Fruit fly (Drosophila melanogaster) whole organism, embryonic: ENCODE data around the gene CG34126.

Experiments used
- ATbp ChIP-seq: fragments of 200-800 bp; sonication (Bioruptor generic); optimal IDR thresholded peaks from 2 replicates; lab custom pipeline; 2017; ENCODE audit warnings: missing biosample characterization, mild to moderate bottlenecking, missing genetic modification characterization, missing genetic modification reagents
- Asciz ChIP-seq: fragments of 200-800 bp; sonication (Bioruptor generic); optimal IDR thresholded peaks from 2 replicates; lab custom pipeline; 2017; ENCODE audit warnings: missing biosample characterization, mild to moderate bottlenecking, missing genetic modification characterization, missing genetic modification reagents
- Bgb ChIP-seq: fragments of 200-800 bp; sonication (Bioruptor generic); IDR thresholded peaks from 2 replicates; pipeline ENCODE4 v1.3.6; 2022; ENCODE audit warnings: missing biosample characterization, missing genetic modification characterization; ENCODE audit not compliant: partially characterized antibody
- CG10274 ChIP-seq: fragments of 200-800 bp; sonication (Bioruptor generic); optimal IDR thresholded peaks from 3 replicates; lab custom pipeline; 2017; ENCODE audit warnings: missing biosample characterization, mild to moderate bottlenecking, missing genetic modification characterization
- CG10565 ChIP-seq: fragments of 200-800 bp; sonication (Bioruptor generic); optimal IDR thresholded peaks from 3 replicates; lab custom pipeline; 2016; ENCODE audit warnings: missing biosample characterization, mild to moderate bottlenecking, missing genetic modification characterization
- CG12155 ChIP-seq: fragments of 200-800 bp; sonication (Bioruptor generic); optimal IDR thresholded peaks from 3 replicates; lab custom pipeline; 2016; ENCODE audit warnings: missing biosample characterization, missing genetic modification characterization
- CG12299 ChIP-seq: fragments of 200-800 bp; sonication (Bioruptor generic); optimal IDR thresholded peaks from 2 replicates; lab custom pipeline; 2018; ENCODE audit warnings: missing biosample characterization, mild to moderate bottlenecking, missing genetic modification characterization
- CG13624 ChIP-seq: fragments of 200-800 bp; sonication (Bioruptor generic); optimal IDR thresholded peaks from 2 replicates; lab custom pipeline; 2016; ENCODE audit warnings: missing biosample characterization, missing genetic modification characterization
- CG15514 ChIP-seq: fragments of 200-800 bp; sonication (Bioruptor generic); optimal IDR thresholded peaks from 3 replicates; lab custom pipeline; 2017; ENCODE audit warnings: missing biosample characterization, missing genetic modification characterization, mild to moderate bottlenecking, moderate library complexity, missing genetic modification reagents
- CG1603 ChIP-seq: fragments of 200-800 bp; sonication (Bioruptor generic); optimal IDR thresholded peaks from 2 replicates; lab custom pipeline; 2019; ENCODE audit warnings: missing biosample characterization, mild to moderate bottlenecking, missing genetic modification characterization, moderate library complexity
- CG16815 ChIP-seq: fragments of 200-800 bp; sonication (Bioruptor generic); optimal IDR thresholded peaks from 3 replicates; lab custom pipeline; 2017; ENCODE audit warnings: missing biosample characterization, mild to moderate bottlenecking, missing genetic modification characterization
- CG18476 ChIP-seq: fragments of 200-800 bp; sonication (Bioruptor generic); optimal IDR thresholded peaks from 2 replicates; lab custom pipeline; 2016; ENCODE audit warnings: missing biosample characterization, mild to moderate bottlenecking, missing genetic modification characterization
- CG2712 ChIP-seq: fragments of 200-800 bp; optimal IDR thresholded peaks from 3 replicates; lab custom pipeline; 2019; ENCODE audit warnings: missing biosample characterization, mild to moderate bottlenecking, missing genetic modification characterization, moderate library complexity
- CG31441 ChIP-seq: fragments of 200-800 bp; sonication (Bioruptor generic); IDR thresholded peaks from 2 replicates; pipeline ENCODE4 v1.3.6; 2022; ENCODE audit warnings: missing biosample characterization, missing genetic modification characterization
- CG8089 ChIP-seq: fragments of 200-800 bp; sonication (Bioruptor generic); optimal IDR thresholded peaks from 3 replicates; lab custom pipeline; 2016; ENCODE audit warnings: missing biosample characterization, missing genetic modification characterization
- CG9932 ChIP-seq: fragments of 200-800 bp; sonication (Bioruptor generic); IDR thresholded peaks from 2 replicates; pipeline ENCODE4 v1.3.6; 2022; ENCODE audit warnings: missing biosample characterization, missing genetic modification characterization
- CHES-1-like ChIP-seq: fragments of 200-800 bp; sonication (Bioruptor generic); optimal IDR thresholded peaks from 2 replicates; lab custom pipeline; 2016; ENCODE audit warnings: missing biosample characterization, missing genetic modification characterization
- Camta ChIP-seq: fragments of 200-800 bp; sonication (Bioruptor generic); optimal IDR thresholded peaks from 2 replicates; lab custom pipeline; 2016; ENCODE audit warnings: missing biosample characterization, missing genetic modification characterization
- Dip2 ChIP-seq: fragments of 200-800 bp; sonication (Bioruptor generic); IDR thresholded peaks from 2 replicates; pipeline ENCODE4 v1.3.6; 2022; ENCODE audit warnings: missing biosample characterization, missing genetic modification characterization
- Doc2 ChIP-seq: fragments of 200-800 bp; sonication (Bioruptor generic); IDR thresholded peaks from 2 replicates; pipeline ENCODE4 v1.3.6; 2022; ENCODE audit warnings: missing biosample characterization, missing genetic modification characterization
- Hr51 ChIP-seq, 2 experiments: fragments of 200-800 bp; sonication (Bioruptor generic); optimal IDR thresholded peaks; 2 replicates in 1 of 2; 3 replicates in 1 of 2; lab custom pipeline; 2016 to 2018; ENCODE audit warnings: missing biosample characterization in 2 of 2, missing genetic modification characterization in 2 of 2, mild to moderate bottlenecking in 1 of 2, moderate library complexity in 1 of 2
- Nf-YA ChIP-seq: fragments of 200-800 bp; sonication (Bioruptor generic); IDR thresholded peaks from 2 replicates; pipeline ENCODE4 v1.3.6; 2022; ENCODE audit warnings: missing biosample characterization, missing genetic modification characterization
- Oli ChIP-seq: fragments of 200-800 bp; sonication (Bioruptor generic); optimal IDR thresholded peaks from 2 replicates; lab custom pipeline; 2018; ENCODE audit warnings: missing biosample characterization, mild to moderate bottlenecking, missing genetic modification characterization, moderate library complexity
- Rx ChIP-seq: fragments of 200-800 bp; sonication (Bioruptor generic); IDR thresholded peaks from 2 replicates; pipeline ENCODE4 v1.3.6; 2022; ENCODE audit warnings: missing biosample characterization, missing genetic modification characterization
- Side ChIP-seq: fragments of 200-800 bp; sonication (Bioruptor generic); optimal IDR thresholded peaks from 2 replicates; lab custom pipeline; 2016; ENCODE audit warnings: missing biosample characterization, missing genetic modification characterization
- Trl ChIP-seq, 3 experiments: fragments of >200 bp in 2 of 3; fragments of 200-800 bp in 1 of 3; sonication (Bioruptor generic) in 1 of 3; optimal IDR thresholded peaks; 2 replicates in 1 of 3; 3 replicates in 2 of 3; lab custom pipeline; 2016 to 2017; ENCODE audit warnings: missing biosample characterization in 1 of 3, missing genetic modification characterization in 1 of 3
- ab ChIP-seq: fragments of 200-800 bp; sonication (Bioruptor generic); optimal IDR thresholded peaks from 2 replicates; lab custom pipeline; 2016; ENCODE audit warnings: missing biosample characterization, missing genetic modification characterization
- ato ChIP-seq: fragments of 200-800 bp; sonication (Bioruptor generic); IDR thresholded peaks from 2 replicates; pipeline ENCODE4 v1.3.6; 2022; ENCODE audit warnings: missing biosample characterization, missing genetic modification characterization; ENCODE audit not compliant: partially characterized antibody
- bsh ChIP-seq, 2 experiments: fragments of 200-800 bp; sonication (Bioruptor generic); optimal IDR thresholded peaks; 2 replicates each; lab custom pipeline; 2017 to 2018; ENCODE audit warnings: mild to moderate bottlenecking in 2 of 2, missing biosample characterization in 2 of 2, missing genetic modification characterization in 2 of 2, moderate library complexity in 1 of 2
- btn ChIP-seq: fragments of 200-800 bp; sonication (Bioruptor generic); optimal IDR thresholded peaks from 2 replicates; lab custom pipeline; 2016; ENCODE audit warnings: missing biosample characterization, missing genetic modification characterization
- cas ChIP-seq: fragments of 200-800 bp; sonication (Bioruptor generic); IDR thresholded peaks from 2 replicates; pipeline ENCODE4 v1.3.6; 2022; ENCODE audit warnings: missing biosample characterization, missing genetic modification characterization
- cato ChIP-seq: fragments of 200-800 bp; sonication (Bioruptor generic); optimal IDR thresholded peaks from 2 replicates; lab custom pipeline; 2016; ENCODE audit warnings: missing biosample characterization, missing genetic modification characterization, borderline replicate concordance
- caup ChIP-seq: fragments of 200-800 bp; sonication (Bioruptor generic); optimal IDR thresholded peaks from 3 replicates; lab custom pipeline; 2017; ENCODE audit warnings: missing biosample characterization, mild to moderate bottlenecking, missing genetic modification characterization, moderate library complexity; ENCODE audit not compliant: severe bottlenecking
- crol ChIP-seq: fragments of 200-800 bp; sonication (Bioruptor generic); IDR thresholded peaks from 2 replicates; pipeline ENCODE4 v1.3.6; 2022; ENCODE audit warnings: missing biosample characterization, missing genetic modification characterization
- dan ChIP-seq: fragments of 200-800 bp; sonication (Bioruptor generic); IDR thresholded peaks from 2 replicates; pipeline ENCODE4 v1.3.6; 2022; ENCODE audit warnings: missing biosample characterization, missing genetic modification characterization
- ftz-f1 ChIP-seq: fragments of 200-800 bp; sonication (Bioruptor generic); optimal IDR thresholded peaks from 2 replicates; lab custom pipeline; 2016; ENCODE audit warnings: missing biosample characterization, missing genetic modification characterization
- gcm ChIP-seq: fragments of 200-800 bp; sonication (Bioruptor generic); optimal IDR thresholded peaks from 2 replicates; lab custom pipeline; 2019; ENCODE audit warnings: missing biosample characterization, mild to moderate bottlenecking, missing genetic modification characterization, moderate library complexity
- lab ChIP-seq: fragments of 200-800 bp; sonication (Bioruptor generic); optimal IDR thresholded peaks from 3 replicates; lab custom pipeline; 2017; ENCODE audit warnings: missing biosample characterization, missing genetic modification characterization, mild to moderate bottlenecking, moderate library complexity, missing genetic modification reagents
- lbe ChIP-seq: fragments of 200-800 bp; sonication (Bioruptor generic); optimal IDR thresholded peaks from 2 replicates; lab custom pipeline; 2016; ENCODE audit warnings: missing biosample characterization, mild to moderate bottlenecking, missing genetic modification characterization
- pb ChIP-seq: fragments of 200-800 bp; sonication (Bioruptor generic); optimal IDR thresholded peaks from 3 replicates; lab custom pipeline; 2016; ENCODE audit warnings: missing biosample characterization, missing genetic modification characterization
- ro ChIP-seq: fragments of 200-800 bp; sonication (Bioruptor generic); IDR thresholded peaks from 2 replicates; pipeline ENCODE4 v1.3.6; 2022; ENCODE audit warnings: missing biosample characterization, missing genetic modification characterization
- row ChIP-seq: fragments of 200-800 bp; sonication (Bioruptor generic); IDR thresholded peaks from 3 replicates; pipeline ENCODE4 v1.3.6; 2022; ENCODE audit warnings: missing biosample characterization, missing genetic modification characterization
- schlank ChIP-seq: fragments of 200-800 bp; sonication (Bioruptor generic); optimal IDR thresholded peaks from 2 replicates; lab custom pipeline; 2018; ENCODE audit warnings: missing biosample characterization, mild to moderate bottlenecking, missing genetic modification characterization
- sens ChIP-seq: fragments of 200-800 bp; sonication (Bioruptor generic); peaks from one replicate; lab custom pipeline; 2016; ENCODE audit warnings: missing biosample characterization, missing genetic modification characterization
- shn ChIP-seq: fragments of 200-800 bp; sonication (Bioruptor generic); optimal IDR thresholded peaks from 3 replicates; lab custom pipeline; 2016; ENCODE audit warnings: missing biosample characterization, missing genetic modification characterization
- tin ChIP-seq: fragments of 200-800 bp; sonication (Bioruptor generic); optimal IDR thresholded peaks from 3 replicates; lab custom pipeline; 2016; ENCODE audit warnings: missing biosample characterization, missing genetic modification characterization
- tio ChIP-seq: fragments of 200-800 bp; sonication (Bioruptor generic); optimal IDR thresholded peaks from 2 replicates; lab custom pipeline; 2017; ENCODE audit warnings: missing biosample characterization, missing genetic modification characterization, inconsistent platforms
- wdn ChIP-seq: fragments of 200-800 bp; sonication (Bioruptor generic); IDR thresholded peaks from 2 replicates; pipeline ENCODE4 v1.3.6; 2022; ENCODE audit warnings: missing biosample characterization, missing genetic modification characterization
- z ChIP-seq: fragments of 200-800 bp; sonication (Bioruptor generic); IDR thresholded peaks from 3 replicates; pipeline ENCODE4 v1.3.6; 2022; ENCODE audit warnings: missing biosample characterization, missing genetic modification characterization
- zf30C ChIP-seq: fragments of 200-800 bp; sonication (Bioruptor generic); optimal IDR thresholded peaks from 3 replicates; lab custom pipeline; 2018; ENCODE audit warnings: missing biosample characterization, mild to moderate bottlenecking, missing genetic modification characterization

Gene CG34126

dm6 chr2L:4945300-4945699 lies 36.1 kb upstream of the CG34126 start, which contains the start of the genes mRpL24 and betaggt-I (continued):
- TF ChIP-seq btn (GFP tag; lab: Kevin White, UChicago) (no peak), CG9932 (GFP tag; lab: Robert Waterston, UW) (peak; percentile 97), ftz-f1 (peak; percentile 49), Oli (tag; lab: Kevin White, UChicago) (peak; percentile 94), tio (peak; percentile 91), ro (GFP tag; lab: Robert Waterston, UW) (peak; percentile 76), ATbp (GFP tag; lab: Kevin White, UChicago) (peak; percentile 89), Hr51 (GFP tag; optimal IDR thresholded peaks at IDR 0.05; lab: Kevin White, UChicago) (peak; percentile 85 to 97), CG31441 (GFP tag; lab: Robert Waterston, UW) (peak; percentile 97), row (GFP tag; lab: Robert Waterston, UW) (peak; percentile 99), ab (GFP tag; lab: Kevin White, UChicago) (peak; percentile 35), CG2712 (tag; lab: Kevin White, UChicago) (peak; percentile 98), schlank (tag; lab: Kevin White, UChicago) (peak; percentile 86), Doc2 (GFP tag; lab: Robert Waterston, UW) (peak; percentile 84), Bgb (GFP tag; lab: Robert Waterston, UW) (no peak), CHES-1-like (GFP tag; lab: Kevin White, UChicago) (peak; percentile 67), Rx (GFP tag; lab: Robert Waterston, UW) (peak; percentile 97), Dip2 (peak; percentile 51; the same call in 1 of the 2 replicates), dan (GFP tag; lab: Robert Waterston, UW) (peak; percentile 33; the same call in 1 of the 2 replicates), CG13624 (GFP tag; lab: Kevin White, UChicago) (peak; percentile 64), wdn (GFP tag; lab: Robert Waterston, UW) (peak; percentile 94), CG12299 (tag; lab: Kevin White, UChicago) (peak; percentile 96), lab (peak; percentile 97), crol (peak; percentile 62), gcm (peak; percentile 96), CG15514 (GFP tag; lab: Kevin White, UChicago) (peak; percentile 92), CG8089 (GFP tag; lab: Kevin White, UChicago) (peak; percentile 55), bsh (GFP tag; optimal IDR thresholded peaks at IDR 0.05; lab: Kevin White, UChicago) (peak in 1 of 2 experiments; percentile 98), Trl (optimal IDR thresholded peaks at IDR 0.05; lab: Kevin White, UChicago) (no peak), Trl (GFP tag; optimal IDR thresholded peaks at IDR 0.05; lab: Kevin White, UChicago) (peak; percentile 74), ato (GFP tag; lab: Robert Waterston, UW) (no peak), CG12155 (peak; percentile 94), pb (GFP tag; lab: Kevin White, UChicago) (no peak), Side (peak; percentile 63), z (peak; percentile 65; the same call in 2 of the 3 replicates), zf30C (GFP tag; lab: Kevin White, UChicago) (peak; percentile 12), CG18476 (GFP tag; lab: Kevin White, UChicago) (peak; percentile 92), tin (peak; percentile 90), CG10274 (GFP tag; lab: Kevin White, UChicago) (peak; percentile 71), Asciz (GFP tag; lab: Kevin White, UChicago) (peak; percentile 90), Nf-YA (GFP tag; lab: Robert Waterston, UW) (peak; percentile 90), cas (peak; percentile 89), CG16815 (peak; percentile 92), CG1603 (tag; lab: Kevin White, UChicago) (peak; percentile 84), sens (GFP tag; lab: Kevin White, UChicago) (peak; percentile 97), cato (GFP tag; lab: Kevin White, UChicago) (peak; percentile 89), caup (GFP tag; lab: Kevin White, UChicago) (peak; percentile 93), CG10565 (peak; percentile 71), shn (GFP tag; lab: Kevin White, UChicago) (peak; percentile 61), Camta (GFP tag; lab: Kevin White, UChicago) (peak; percentile 68), lbe (GFP tag; lab: Kevin White, UChicago) (peak; percentile 95)
